Worm (Caenorhabditis elegans) whole organism, midembryonic: Measurements from ENCODE around the gene glt-5.

ENCODE experiments used
- T22C8.4 ChIP-seq: fragments of 200-800 bp; sonication (Bioruptor generic); IDR thresholded peaks from 2 replicates; pipeline ENCODE4 v1.3.6; 2022; ENCODE audit warnings: missing genetic modification characterization, missing compliant biosample characterization
- flt-1 ChIP-seq: fragments of 200-800 bp; sonication (Bioruptor generic); IDR thresholded peaks from 2 replicates; pipeline ENCODE4 v1.3.6; 2022; ENCODE audit warnings: missing genetic modification characterization, missing compliant biosample characterization
- ref-1 ChIP-seq: fragments of 200-800 bp; sonication (Bioruptor generic); conservative IDR thresholded peaks from 2 replicates; pipeline ENCODE4 v1.3.6; 2022; ENCODE audit warnings: missing genetic modification reagents, missing genetic modification characterization, missing compliant biosample characterization
- ztf-23 ChIP-seq: fragments of 200-800 bp; sonication (Bioruptor generic); IDR thresholded peaks from 2 replicates; pipeline ENCODE4 v1.3.6; 2022; ENCODE audit warnings: missing genetic modification reagents, missing genetic modification characterization, missing compliant biosample characterization

DNA sequence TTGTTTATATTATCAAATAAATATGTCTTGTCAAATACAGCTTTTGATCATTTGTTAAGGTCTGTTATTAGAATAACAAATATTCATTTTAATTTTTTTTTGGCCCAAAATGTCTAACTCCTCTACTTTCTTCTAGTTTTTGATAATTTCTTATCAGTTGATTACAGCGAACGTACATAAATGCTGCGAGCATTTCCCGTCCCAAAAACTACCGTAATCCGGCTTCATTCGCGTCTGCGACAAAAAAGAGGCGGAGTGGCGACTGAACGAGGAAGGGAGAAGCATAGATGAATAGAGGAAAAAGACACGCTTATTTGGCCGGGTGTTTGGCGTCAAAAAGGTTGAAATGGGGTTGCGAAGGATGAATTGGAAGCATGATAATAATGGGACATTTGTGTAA is 31.9 kb upstream of the glt-5 start:
- TF ChIP-seq ztf-23 (GFP tag; lab: Robert Waterston, UW) (no peak), flt-1 (no peak), T22C8.4 (GFP tag; lab: Robert Waterston, UW) (no peak), ref-1 (GFP tag; lab: Robert Waterston, UW) (no peak)
